Worm (Caenorhabditis elegans) whole organism, early embryonic: Measurements from ENCODE around the gene bus-8B.

ENCODE experiments used
- B0310.2 ChIP-seq: sonication (generic microtip); optimal IDR thresholded peaks from 2 replicates; lab custom pipeline; 2016; ENCODE audit warnings: mild to moderate bottlenecking, missing genetic modification characterization, missing compliant biosample characterization
- F13C5.2 ChIP-seq: sonication (generic microtip); optimal IDR thresholded peaks from 2 replicates; lab custom pipeline; 2017; ENCODE audit warnings: mild to moderate bottlenecking, missing genetic modification characterization, inconsistent platforms, missing compliant biosample characterization
- aly-1 ChIP-seq: sonication (generic microtip); optimal IDR thresholded peaks from 2 replicates; lab custom pipeline; 2016; ENCODE audit warnings: missing genetic modification characterization, missing compliant biosample characterization
- ama-1 ChIP-seq: fragments of 150-350 bp; optimal IDR thresholded peaks from 2 replicates; lab custom pipeline; 2014
- ceh-13 ChIP-seq: fragments of 200-800 bp; sonication (Bioruptor generic); optimal IDR thresholded peaks from 2 replicates; lab custom pipeline; 2018; ENCODE audit warnings: mild to moderate bottlenecking, missing genetic modification characterization, missing compliant biosample characterization
- ceh-36 ChIP-seq: sonication (generic microtip); optimal IDR thresholded peaks from 2 replicates; lab custom pipeline; 2016; ENCODE audit warnings: missing genetic modification characterization, inconsistent platforms, missing compliant biosample characterization
- ets-7 ChIP-seq: sonication (generic microtip); optimal IDR thresholded peaks from 2 replicates; lab custom pipeline; 2016; ENCODE audit warnings: missing genotype, missing genetic modification characterization, missing compliant biosample characterization
- flt-1 ChIP-seq: fragments of 200-800 bp; sonication (Bioruptor generic); IDR thresholded peaks from 2 replicates; pipeline ENCODE4 v1.3.6; 2022; ENCODE audit warnings: missing genetic modification characterization, missing compliant biosample characterization
- hmbx-1 ChIP-seq: sonication (generic microtip); optimal IDR thresholded peaks from 2 replicates; lab custom pipeline; 2016; ENCODE audit warnings: mild to moderate bottlenecking, missing genetic modification characterization, missing compliant biosample characterization
- hmg-4 ChIP-seq: fragments of 200-800 bp; sonication (Bioruptor generic); optimal IDR thresholded peaks from 2 replicates; lab custom pipeline; 2018; ENCODE audit warnings: mild to moderate bottlenecking, missing genetic modification characterization, missing compliant biosample characterization
- hnd-1 ChIP-seq: sonication (generic microtip); optimal IDR thresholded peaks from 2 replicates; lab custom pipeline; 2016; ENCODE audit warnings: missing genetic modification characterization, missing compliant biosample characterization
- pes-1 ChIP-seq: fragments of 200-800 bp; sonication (Bioruptor generic); IDR thresholded peaks from 2 replicates; pipeline ENCODE4 v1.3.6; 2022; ENCODE audit warnings: missing genetic modification reagents, missing genetic modification characterization, missing compliant biosample characterization
- scrt-1 ChIP-seq: fragments of 200-800 bp; sonication (Bioruptor generic); IDR thresholded peaks from 2 replicates; pipeline ENCODE4 v1.3.6; 2022; ENCODE audit warnings: missing genetic modification characterization, missing compliant biosample characterization
- sea-1 ChIP-seq: fragments of 200-800 bp; sonication (Bioruptor generic); conservative IDR thresholded peaks from 2 replicates; pipeline ENCODE4 v1.3.6; 2022; ENCODE audit warnings: missing genetic modification characterization, missing compliant biosample characterization
- tbx-11 ChIP-seq: fragments of 200-800 bp; sonication (Bioruptor generic); IDR thresholded peaks from 2 replicates; pipeline ENCODE4 v1.3.6; 2022; ENCODE audit warnings: missing genetic modification characterization, missing compliant biosample characterization
- tbx-37 ChIP-seq: fragments of 200-800 bp; sonication (Bioruptor generic); conservative IDR thresholded peaks from 2 replicates; pipeline ENCODE4 v1.3.6; 2022; ENCODE audit warnings: missing genetic modification reagents, missing genetic modification characterization, missing compliant biosample characterization
- tra-4 ChIP-seq: sonication (generic microtip); optimal IDR thresholded peaks from 2 replicates; lab custom pipeline; 2017; ENCODE audit warnings: missing genetic modification characterization, missing compliant biosample characterization

Gene bus-8B

ce11 chrX:5514984-5515383, 21.9 kb downstream of the bus-8B start, which contains the start of gene T23F2.4:
Gene T23F2.4, minus strand, starts transcription at chrX:5515084.
- TF ChIP-seq pes-1 (GFP tag; lab: Robert Waterston, UW) (no peak), aly-1 (no peak), ets-7 (tag; lab: Kevin White, UChicago) (no peak), B0310.2 (tag; lab: Kevin White, UChicago) (no peak), hmbx-1 (tag; lab: Kevin White, UChicago) (no peak), F13C5.2 (no peak), hmg-4 (GFP tag; lab: Kevin White, UChicago) (no peak), tbx-37 (GFP tag; lab: Robert Waterston, UW) (no peak), tra-4 (tag; lab: Kevin White, UChicago) (no peak), ceh-13 (GFP tag; lab: Kevin White, UChicago) (no peak), sea-1 (no peak), ama-1 (no peak), flt-1 (GFP tag; lab: Robert Waterston, UW) (no peak), hnd-1 (tag; lab: Kevin White, UChicago) (no peak), scrt-1 (no peak)

- TF ChIP-seq sea-1 (no peak), tbx-11 (GFP tag; lab: Robert Waterston, UW) (no peak), ceh-13 (GFP tag; lab: Kevin White, UChicago) (no peak), pes-1 (GFP tag; lab: Robert Waterston, UW) (no peak), tbx-37 (GFP tag; lab: Robert Waterston, UW) (no peak), scrt-1 (no peak), F13C5.2 (no peak), ama-1 (no peak), ceh-36 (tag; lab: Kevin White, UChicago) (no peak), tra-4 (tag; lab: Kevin White, UChicago) (no peak), B0310.2 (tag; lab: Kevin White, UChicago) (no peak), hnd-1 (tag; lab: Kevin White, UChicago) (no peak), aly-1 (no peak)
Observed at ce11 chrX:5515459-5515858, 22.3 kb downstream of the bus-8B start.

- no peak for TF ChIP-seq scrt-1
- TF ChIP-seq B0310.2 (tag; lab: Kevin White, UChicago), result no peak
- TF ChIP-seq pes-1 (GFP tag; lab: Robert Waterston, UW), result no peak
- no peak for TF ChIP-seq ceh-13 (GFP tag; lab: Kevin White, UChicago)
- no peak for TF ChIP-seq hmg-4 (GFP tag; lab: Kevin White, UChicago)
- TF ChIP-seq hmbx-1 (tag; lab: Kevin White, UChicago), result no peak
- no peak for TF ChIP-seq ama-1
- no peak for TF ChIP-seq tra-4 (tag; lab: Kevin White, UChicago)
- TF ChIP-seq flt-1 (GFP tag; lab: Robert Waterston, UW), result no peak
- TF ChIP-seq sea-1, result no peak
- no peak for TF ChIP-seq tbx-37 (GFP tag; lab: Robert Waterston, UW)
- TF ChIP-seq F13C5.2, result no peak
- no peak for TF ChIP-seq tbx-11 (GFP tag; lab: Robert Waterston, UW)
- TF ChIP-seq ets-7 (tag; lab: Kevin White, UChicago), result no peak
- TF ChIP-seq aly-1, result no peak
- no peak for TF ChIP-seq hnd-1 (tag; lab: Kevin White, UChicago)
- TF ChIP-seq ceh-36 (tag; lab: Kevin White, UChicago), result no peak
Observed at ce11 chrX:5516365-5516764, 23.2 kb downstream of the bus-8B start.

ce11 chrX:5517063-5517462, 23.9 kb downstream of the bus-8B start, which contains the start of gene T23F2.5:
Gene T23F2.5, minus strand, starts transcription at chrX:5517163.
- TF ChIP-seq hmbx-1 (tag; lab: Kevin White, UChicago) (no peak), tbx-37 (GFP tag; lab: Robert Waterston, UW) (no peak), ets-7 (tag; lab: Kevin White, UChicago) (no peak), hnd-1 (tag; lab: Kevin White, UChicago) (no peak), ceh-13 (GFP tag; lab: Kevin White, UChicago) (no peak), B0310.2 (tag; lab: Kevin White, UChicago) (no peak)

- TF ChIP-seq flt-1 (GFP tag; lab: Robert Waterston, UW) (no peak), ets-7 (tag; lab: Kevin White, UChicago) (no peak), tra-4 (tag; lab: Kevin White, UChicago) (no peak), hmg-4 (GFP tag; lab: Kevin White, UChicago) (no peak), hmbx-1 (tag; lab: Kevin White, UChicago) (no peak), scrt-1 (no peak), aly-1 (no peak), ceh-13 (GFP tag; lab: Kevin White, UChicago) (no peak), B0310.2 (tag; lab: Kevin White, UChicago) (no peak), pes-1 (GFP tag; lab: Robert Waterston, UW) (no peak), ceh-36 (tag; lab: Kevin White, UChicago) (no peak), F13C5.2 (no peak), ama-1 (no peak), tbx-37 (GFP tag; lab: Robert Waterston, UW) (no peak), tbx-11 (GFP tag; lab: Robert Waterston, UW) (no peak), sea-1 (no peak), hnd-1 (tag; lab: Kevin White, UChicago) (no peak)
Observed at ce11 chrX:5517844-5518243, 24.7 kb downstream of the bus-8B start.

ce11 chrX:5518352-5518751, 25.2 kb downstream of the bus-8B start:
- TF ChIP-seq ama-1 (no peak), hmbx-1 (tag; lab: Kevin White, UChicago) (no peak), scrt-1 (no peak), sea-1 (peak; percentile 65; the same call in 1 of the 2 replicates), tbx-11 (GFP tag; lab: Robert Waterston, UW) (0 out of 2 replicates have a peak, but pooled peaks have one; percentile 11), hmg-4 (GFP tag; lab: Kevin White, UChicago) (peak; percentile 82), ets-7 (tag; lab: Kevin White, UChicago) (no peak), aly-1 (peak; percentile 30), pes-1 (GFP tag; lab: Robert Waterston, UW) (0 out of 2 replicates have a peak, but pooled peaks have one; percentile 22), B0310.2 (tag; lab: Kevin White, UChicago) (no peak)

- no peak for TF ChIP-seq hnd-1 (tag; lab: Kevin White, UChicago)
- no peak for TF ChIP-seq aly-1
- no peak for TF ChIP-seq tra-4 (tag; lab: Kevin White, UChicago)
- no peak for TF ChIP-seq tbx-11 (GFP tag; lab: Robert Waterston, UW)
- no peak for TF ChIP-seq B0310.2 (tag; lab: Kevin White, UChicago)
- TF ChIP-seq sea-1, result no peak
- no peak for TF ChIP-seq F13C5.2
- TF ChIP-seq hmg-4 (GFP tag; lab: Kevin White, UChicago), result no peak
- no peak for TF ChIP-seq pes-1 (GFP tag; lab: Robert Waterston, UW)
- no peak for TF ChIP-seq flt-1 (GFP tag; lab: Robert Waterston, UW)
- TF ChIP-seq ceh-13 (GFP tag; lab: Kevin White, UChicago), result no peak
- TF ChIP-seq ama-1, result no peak
Observed at ce11 chrX:5519567-5519966, 26.4 kb downstream of the bus-8B start.
